Worm (Caenorhabditis elegans) whole organism, L4 larva: ENCODE results near the gene D2007.2.

Experiments
- Y75B8A.6 ChIP-seq: fragments of 200-800 bp; sonication (Bioruptor generic); IDR thresholded peaks from 2 replicates; pipeline ENCODE4 v1.3.6; 2022; ENCODE audit warnings: missing genetic modification reagents, missing genetic modification characterization, missing compliant biosample characterization
- ZK546.5 ChIP-seq, 2 experiments: sonication (generic microtip); optimal IDR thresholded peaks; 2 replicates each; lab custom pipeline; 2017; ENCODE audit warnings: missing biosample characterization in 2 of 2, missing genetic modification characterization in 2 of 2
- aha-1 ChIP-seq: fragments of 150-350 bp; peaks from one replicate; lab custom pipeline; 2014; ENCODE audit warnings: missing biosample characterization, missing genetic modification characterization
- cey-2 ChIP-seq: sonication (generic microtip); optimal IDR thresholded peaks from 3 replicates; lab custom pipeline; 2017; ENCODE audit warnings: missing genetic modification characterization, mild to moderate bottlenecking, missing compliant biosample characterization, antibody characterized with exemption, borderline replicate concordance; ENCODE audit not compliant: insufficient read depth
- daf-16 ChIP-seq, 3 experiments: sonication (generic microtip); optimal IDR thresholded peaks; 2 replicates each; lab custom pipeline; 2016 to 2017; ENCODE audit warnings: missing genetic modification characterization in 3 of 3, missing genetic modification reagents in 3 of 3, mild to moderate bottlenecking in 2 of 3, missing compliant biosample characterization in 2 of 3, missing biosample characterization in 1 of 3, moderate library complexity in 1 of 3
- daf-19 ChIP-seq: fragments of 200-800 bp; sonication (Bioruptor generic); conservative IDR thresholded peaks from 2 replicates; pipeline ENCODE4 v1.3.6; 2022; ENCODE audit warnings: missing genetic modification characterization, missing compliant biosample characterization
- dmd-6 ChIP-seq: fragments of 200-800 bp; sonication (Bioruptor generic); IDR thresholded peaks from 2 replicates; pipeline ENCODE4 v1.3.6; 2022; ENCODE audit warnings: missing genetic modification reagents, missing genetic modification characterization, missing compliant biosample characterization
- dpl-1 ChIP-seq: fragments of 150-350 bp; optimal IDR thresholded peaks from 2 replicates; lab custom pipeline; 2014; ENCODE audit warnings: missing biosample characterization, missing genetic modification reagents, missing genetic modification characterization
- dve-1 ChIP-seq: sonication (generic microtip); optimal IDR thresholded peaks from 2 replicates; lab custom pipeline; 2017; ENCODE audit warnings: antibody characterized with exemption, mild to moderate bottlenecking, missing genetic modification characterization, missing compliant biosample characterization; ENCODE audit not compliant: insufficient read depth
- egl-43 ChIP-seq: fragments of 200-800 bp; sonication (Bioruptor generic); IDR thresholded peaks from 2 replicates; pipeline ENCODE4 v1.3.6; 2022; ENCODE audit warnings: missing genetic modification reagents, missing genetic modification characterization, missing compliant biosample characterization
- hif-1 ChIP-seq, 2 experiments: sonication (generic microtip); optimal IDR thresholded peaks; 2 replicates each; lab custom pipeline; 2016 to 2017; ENCODE audit warnings: missing compliant biosample characterization in 2 of 2, missing genetic modification characterization in 2 of 2, missing genetic modification reagents in 2 of 2, missing genotype in 2 of 2, mild to moderate bottlenecking in 1 of 2
- hlh-11 ChIP-seq: fragments of 200-800 bp; sonication (Bioruptor generic); optimal IDR thresholded peaks from 2 replicates; lab custom pipeline; 2018; ENCODE audit warnings: mild to moderate bottlenecking, missing genetic modification characterization, missing compliant biosample characterization
- hlh-30 ChIP-seq: sonication (generic microtip); optimal IDR thresholded peaks from 2 replicates; lab custom pipeline; 2017; ENCODE audit warnings: antibody characterized with exemption, mild to moderate bottlenecking, missing genetic modification characterization, missing compliant biosample characterization; ENCODE audit not compliant: insufficient read depth
- hmg-1.1 ChIP-seq: fragments of 200-800 bp; sonication (Bioruptor generic); IDR thresholded peaks from 2 replicates; pipeline ENCODE4 v1.3.6; 2022; ENCODE audit warnings: missing genetic modification reagents, missing genetic modification characterization, missing compliant biosample characterization
- lin-13 ChIP-seq: fragments of 150-350 bp; optimal IDR thresholded peaks from 2 replicates; lab custom pipeline; 2014; ENCODE audit warnings: missing biosample characterization, missing genetic modification reagents, missing genetic modification characterization
- lin-38 ChIP-seq: fragments of 200-800 bp; sonication (Bioruptor generic); IDR thresholded peaks from 2 replicates; pipeline ENCODE4 v1.3.6; 2022; ENCODE audit warnings: missing genetic modification reagents, missing genetic modification characterization, missing compliant biosample characterization
- lir-3 ChIP-seq: sonication (generic microtip); optimal IDR thresholded peaks from 2 replicates; lab custom pipeline; 2016; ENCODE audit warnings: mild to moderate bottlenecking, missing genetic modification characterization, missing compliant biosample characterization
- lsy-2 ChIP-seq, 2 experiments: fragments of 150-350 bp in 1 of 2; sonication (generic microtip) in 1 of 2; optimal IDR thresholded peaks; 2 replicates each; lab custom pipeline; 2014 to 2017; ENCODE audit warnings: missing biosample characterization in 2 of 2, missing genetic modification characterization in 2 of 2
- mdl-1 ChIP-seq, 2 experiments: fragments of 150-350 bp in 1 of 2; sonication (generic microtip) in 1 of 2; optimal IDR thresholded peaks; 2 replicates each; lab custom pipeline; 2014 to 2017; ENCODE audit warnings: missing biosample characterization in 2 of 2, missing genetic modification characterization in 2 of 2
- mep-1 ChIP-seq: fragments of 150-350 bp; sonication (generic microtip); optimal IDR thresholded peaks from 3 replicates; lab custom pipeline; 2014; ENCODE audit warnings: missing biosample characterization, missing genetic modification characterization
- mes-2 ChIP-seq: sonication (generic microtip); optimal IDR thresholded peaks from 2 replicates; lab custom pipeline; 2016; ENCODE audit warnings: missing genotype, mild to moderate bottlenecking, missing genetic modification characterization, missing compliant biosample characterization; ENCODE audit not compliant: poor library complexity, severe bottlenecking
- mxl-2 ChIP-seq: fragments of 200-800 bp; sonication (Bioruptor generic); conservative IDR thresholded peaks from 2 replicates; pipeline ENCODE4 v1.3.6; 2022; ENCODE audit warnings: missing genetic modification reagents, missing genetic modification characterization, missing compliant biosample characterization
- mxl-3 ChIP-seq: fragments of 200-800 bp; sonication (Bioruptor generic); optimal IDR thresholded peaks from 2 replicates; lab custom pipeline; 2018; ENCODE audit warnings: mild to moderate bottlenecking, missing genetic modification characterization, missing compliant biosample characterization
- nhr-25 ChIP-seq: sonication (generic microtip); optimal IDR thresholded peaks from 2 replicates; lab custom pipeline; 2017; ENCODE audit warnings: missing genetic modification characterization, mild to moderate bottlenecking, missing compliant biosample characterization, antibody characterized with exemption, moderate library complexity, borderline replicate concordance; ENCODE audit not compliant: insufficient read depth
- nhr-28 ChIP-seq: fragments of 150-350 bp; optimal IDR thresholded peaks from 2 replicates; lab custom pipeline; 2014; ENCODE audit warnings: missing biosample characterization, missing genetic modification characterization
- nhr-41 ChIP-seq: fragments of 200-800 bp; sonication (Bioruptor generic); IDR thresholded peaks from 2 replicates; pipeline ENCODE4 v1.3.6; 2022; ENCODE audit warnings: missing genetic modification reagents, missing genetic modification characterization, missing compliant biosample characterization
- nhr-42 ChIP-seq: fragments of 200-800 bp; sonication (Bioruptor generic); IDR thresholded peaks from 2 replicates; pipeline ENCODE4 v1.3.6; 2022; ENCODE audit warnings: missing genetic modification characterization, missing compliant biosample characterization
- nhr-48 ChIP-seq: sonication (generic microtip); optimal IDR thresholded peaks from 2 replicates; lab custom pipeline; 2016; ENCODE audit warnings: mild to moderate bottlenecking, missing genetic modification characterization, missing compliant biosample characterization
- nhr-6 ChIP-seq: fragments of 150-350 bp; optimal IDR thresholded peaks from 2 replicates; lab custom pipeline; 2014; ENCODE audit warnings: missing biosample characterization, missing genetic modification characterization
- php-3 ChIP-seq: fragments of 200-800 bp; sonication (Bioruptor generic); IDR thresholded peaks from 2 replicates; pipeline ENCODE4 v1.3.6; 2022; ENCODE audit warnings: missing genetic modification reagents, missing genetic modification characterization, missing compliant biosample characterization
- rbr-2 ChIP-seq: sonication (generic microtip); optimal IDR thresholded peaks from 2 replicates; lab custom pipeline; 2016; ENCODE audit warnings: missing genotype, missing genetic modification characterization, missing compliant biosample characterization
- skn-1 ChIP-seq: fragments of 150-350 bp; optimal IDR thresholded peaks from 2 replicates; lab custom pipeline; 2014; ENCODE audit warnings: missing biosample characterization, missing genetic modification characterization
- tag-97 ChIP-seq: fragments of 200-800 bp; sonication (Bioruptor generic); IDR thresholded peaks from 2 replicates; pipeline ENCODE4 v1.3.6; 2022; ENCODE audit warnings: missing genetic modification characterization, missing compliant biosample characterization
- unc-130 ChIP-seq: sonication (generic microtip); optimal IDR thresholded peaks from 2 replicates; lab custom pipeline; 2016; ENCODE audit warnings: missing genetic modification reagents, missing genetic modification characterization, missing compliant biosample characterization
- unc-39 ChIP-seq: sonication (generic microtip); optimal IDR thresholded peaks from 2 replicates; lab custom pipeline; 2017; ENCODE audit warnings: missing biosample characterization, missing genetic modification characterization
- unc-62 ChIP-seq, 3 experiments: fragments of 150-350 bp in 1 of 3; sonication (generic microtip); optimal IDR thresholded peaks in 2 of 3; peaks in 1 of 3; 1 replicate in 1 of 3; 2 replicates in 2 of 3; lab custom pipeline; 2014 to 2017; ENCODE audit warnings: missing biosample characterization in 3 of 3, missing genetic modification characterization in 3 of 3, missing genetic modification reagents in 3 of 3, missing genotype in 1 of 3
- zfp-2 ChIP-seq: sonication (generic microtip); optimal IDR thresholded peaks from 2 replicates; lab custom pipeline; 2016; ENCODE audit warnings: mild to moderate bottlenecking, missing genetic modification characterization, missing compliant biosample characterization
- zip-2 ChIP-seq: fragments of 150-350 bp; optimal IDR thresholded peaks from 2 replicates; lab custom pipeline; 2014; ENCODE audit warnings: missing biosample characterization, missing genetic modification characterization

The D2007.2 gene

DNA sequence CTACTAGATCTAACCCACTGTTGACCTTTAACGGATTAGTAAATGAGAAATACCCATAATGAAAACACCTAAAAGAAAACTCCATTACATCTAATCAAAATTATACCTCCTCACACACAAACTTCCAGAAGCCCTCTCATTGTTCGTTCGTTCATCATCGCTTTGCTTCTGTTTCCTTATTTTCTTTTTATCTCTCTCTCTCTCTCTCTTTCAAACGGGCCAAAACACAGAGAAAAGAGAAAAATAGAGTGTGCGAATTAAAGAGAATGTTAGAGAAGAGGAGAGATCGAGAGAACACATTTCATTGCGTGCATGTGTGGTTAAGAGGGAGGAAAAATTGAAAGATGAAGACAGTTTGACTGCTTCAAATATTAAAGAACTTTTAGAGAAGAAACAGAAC is 24.4 kb upstream of the D2007.2 start (continued):
- TF ChIP-seq hlh-30 (tag; lab: Kevin White, UChicago) = peak; percentile 70

- TF ChIP-seq hmg-1.1 (GFP tag; lab: Robert Waterston, UW) (peak; percentile 61), ZK546.5 (tag; optimal IDR thresholded peaks at IDR 0.05; lab: Kevin White, UChicago) (no peak), mxl-2 (GFP tag; lab: Robert Waterston, UW) (no peak), daf-16 (GFP tag; optimal IDR thresholded peaks at IDR 0.05; lab: Kevin White, UChicago) (no peak), daf-16 (tag; optimal IDR thresholded peaks at IDR 0.05; lab: Kevin White, UChicago) (peak; percentile 59), php-3 (peak; percentile 55; the same call in 1 of the 2 replicates), hlh-30 (tag; lab: Kevin White, UChicago) (peak; percentile 27), aha-1 (peak; percentile 35), hlh-11 (tag; lab: Kevin White, UChicago) (peak; percentile 68), cey-2 (peak; percentile 65), zfp-2 (no peak), lsy-2 (tag; optimal IDR thresholded peaks at IDR 0.05; lab: Kevin White, UChicago) (peak in 1 of 2 experiments; percentile 79), mdl-1 (tag; optimal IDR thresholded peaks at IDR 0.05; lab: Kevin White, UChicago) (peak in 1 of 2 experiments; percentile 39), daf-19 (GFP tag; lab: Robert Waterston, UW) (no peak), dmd-6 (GFP tag; lab: Robert Waterston, UW) (peak; percentile 50; the same call in 1 of the 2 replicates), skn-1 (tag; lab: Kevin White, UChicago) (no peak), nhr-42 (no peak), nhr-6 (peak; percentile 22), nhr-48 (tag; lab: Kevin White, UChicago) (peak; percentile 50), mep-1 (peak; percentile 63), zip-2 (peak; percentile 36), hif-1 (tag; optimal IDR thresholded peaks at IDR 0.05; lab: Kevin White, UChicago) (peak in 1 of 2 experiments; percentile 10), mes-2 (tag; lab: Kevin White, UChicago) (peak; percentile 73), nhr-28 (tag; lab: Kevin White, UChicago) (peak; percentile 72), unc-62 (GFP tag; optimal IDR thresholded peaks at IDR 0.05 in 1 of 2; lab: Kevin White, UChicago) (peak in 1 of 2 experiments; percentile 93), unc-62 (tag; optimal IDR thresholded peaks at IDR 0.05; lab: Kevin White, UChicago) (no peak), unc-130 (GFP tag; lab: Kevin White, UChicago) (no peak), dpl-1 (GFP tag; lab: Kevin White, UChicago) (peak; percentile 19), nhr-41 (GFP tag; lab: Robert Waterston, UW) (no peak), lin-38 (GFP tag; lab: Robert Waterston, UW) (peak; percentile 45; the same call in 1 of the 2 replicates), rbr-2 (peak; percentile 53), dve-1 (peak; percentile 79), Y75B8A.6 (GFP tag; lab: Robert Waterston, UW) (no peak)
- TF ChIP-seq, all 104 proteins: peak for 22
These were observed 23.5 kb upstream of the D2007.2 start for ce11 chrIII:8125234-8125633.

- TF ChIP-seq nhr-6 (peak; percentile 14), rbr-2 (peak; percentile 13), nhr-25 (tag; lab: Kevin White, UChicago) (no peak), hlh-11 (tag; lab: Kevin White, UChicago) (peak; percentile 47), lin-13 (no peak), lir-3 (tag; lab: Kevin White, UChicago) (no peak), lsy-2 (tag; optimal IDR thresholded peaks at IDR 0.05; lab: Kevin White, UChicago) (peak in 1 of 2 experiments; percentile 36), mep-1 (peak; percentile 27), mes-2 (tag; lab: Kevin White, UChicago) (peak; percentile 12), dve-1 (no peak), tag-97 (GFP tag; lab: Robert Waterston, UW) (no peak), dmd-6 (GFP tag; lab: Robert Waterston, UW) (peak; percentile 33; the same call in 1 of the 2 replicates), mdl-1 (tag; optimal IDR thresholded peaks at IDR 0.05; lab: Kevin White, UChicago) (peak in 1 of 2 experiments; percentile 11), unc-39 (tag; lab: Kevin White, UChicago) (no peak), hlh-30 (tag; lab: Kevin White, UChicago) (peak; percentile 45), egl-43 (GFP tag; lab: Robert Waterston, UW) (0 out of 2 replicates have a peak, but pooled peaks have one; percentile 36), aha-1 (peak; percentile 85), mxl-3 (GFP tag; lab: Kevin White, UChicago) (peak; percentile 41), hmg-1.1 (GFP tag; lab: Robert Waterston, UW) (peak; percentile 47), nhr-28 (tag; lab: Kevin White, UChicago) (peak; percentile 46)
- TF ChIP-seq, all 104 proteins: peak for 14
These were observed 21.8 kb upstream of the D2007.2 start for ce11 chrIII:8126978-8127377.
